Worm (Caenorhabditis elegans) whole organism, late embryonic: ENCODE measurements around the gene peb-1.
A peak's percentile ranks its signal among the peaks of the same experiment; 100 is the strongest.

Experiments
- C08G9.2 ChIP-seq: sonication (generic microtip); optimal IDR thresholded peaks from 2 replicates; lab custom pipeline; 2016; ENCODE audit warnings: mild to moderate bottlenecking, missing genetic modification characterization, moderate library complexity, missing compliant biosample characterization
- C38D4.7 ChIP-seq: fragments of 200-800 bp; sonication (Bioruptor generic); optimal IDR thresholded peaks from 2 replicates; lab custom pipeline; 2018; ENCODE audit warnings: mild to moderate bottlenecking, missing genetic modification characterization, moderate library complexity, missing compliant biosample characterization
- K02D7.2 ChIP-seq: sonication (generic microtip); optimal IDR thresholded peaks from 2 replicates; lab custom pipeline; 2017; ENCODE audit warnings: mild to moderate bottlenecking, missing genetic modification characterization, missing compliant biosample characterization
- ceh-22 ChIP-seq: sonication (generic microtip); optimal IDR thresholded peaks from 2 replicates; lab custom pipeline; 2017; ENCODE audit warnings: missing biosample characterization, missing genetic modification characterization
- ceh-24 ChIP-seq: sonication (generic microtip); optimal IDR thresholded peaks from 2 replicates; lab custom pipeline; 2016; ENCODE audit warnings: mild to moderate bottlenecking, missing genetic modification characterization, missing compliant biosample characterization
- ceh-31 ChIP-seq: sonication (generic microtip); optimal IDR thresholded peaks from 2 replicates; lab custom pipeline; 2016; ENCODE audit warnings: missing genetic modification characterization, missing compliant biosample characterization
- ceh-45 ChIP-seq: fragments of 200-800 bp; sonication (Bioruptor generic); IDR thresholded peaks from 2 replicates; pipeline ENCODE4 v1.3.6; 2022; ENCODE audit warnings: missing genetic modification reagents, missing genetic modification characterization, missing compliant biosample characterization
- ceh-48 ChIP-seq: sonication (generic microtip); optimal IDR thresholded peaks from 2 replicates; lab custom pipeline; 2016; ENCODE audit warnings: missing genetic modification characterization, inconsistent platforms, missing compliant biosample characterization
- ceh-6 ChIP-seq: fragments of 200-800 bp; sonication (Bioruptor generic); optimal IDR thresholded peaks from 2 replicates; lab custom pipeline; 2018; ENCODE audit warnings: mild to moderate bottlenecking, missing genetic modification characterization, missing compliant biosample characterization
- ceh-9 ChIP-seq: sonication (generic microtip); optimal IDR thresholded peaks from 2 replicates; lab custom pipeline; 2016; ENCODE audit warnings: mild to moderate bottlenecking, missing genetic modification characterization, inconsistent platforms, missing compliant biosample characterization
- che-1 ChIP-seq: sonication (generic microtip); optimal IDR thresholded peaks from 2 replicates; lab custom pipeline; 2016; ENCODE audit warnings: mild to moderate bottlenecking, missing genetic modification characterization, missing compliant biosample characterization
- elt-2 ChIP-seq: sonication (generic microtip); optimal IDR thresholded peaks from 2 replicates; lab custom pipeline; 2016; ENCODE audit warnings: missing genetic modification reagents, missing genetic modification characterization, missing compliant biosample characterization
- elt-4 ChIP-seq: sonication (generic microtip); optimal IDR thresholded peaks from 2 replicates; lab custom pipeline; 2016; ENCODE audit warnings: missing genetic modification characterization, missing compliant biosample characterization
- fkh-10 ChIP-seq: fragments of 150-350 bp; optimal IDR thresholded peaks from 2 replicates; lab custom pipeline; 2014; ENCODE audit warnings: missing biosample characterization, missing genetic modification reagents, missing genetic modification characterization
- fkh-6 ChIP-seq: sonication (generic microtip); optimal IDR thresholded peaks from 2 replicates; lab custom pipeline; 2016; ENCODE audit warnings: missing genetic modification characterization, missing compliant biosample characterization
- hlh-13 ChIP-seq: fragments of 200-800 bp; sonication (Bioruptor generic); optimal IDR thresholded peaks from 2 replicates; lab custom pipeline; 2018; ENCODE audit warnings: mild to moderate bottlenecking, missing genetic modification characterization, missing compliant biosample characterization
- hlh-6 ChIP-seq: sonication (generic microtip); optimal IDR thresholded peaks from 2 replicates; lab custom pipeline; 2016; ENCODE audit warnings: missing genotype, missing genetic modification characterization, missing compliant biosample characterization
- madf-2 ChIP-seq: sonication (generic microtip); optimal IDR thresholded peaks from 2 replicates; lab custom pipeline; 2017; ENCODE audit warnings: missing genetic modification characterization, missing compliant biosample characterization
- mec-3 ChIP-seq: sonication (generic microtip); optimal IDR thresholded peaks from 2 replicates; lab custom pipeline; 2016; ENCODE audit warnings: borderline replicate concordance, missing genetic modification characterization, missing compliant biosample characterization
- nhr-11 ChIP-seq: fragments of 150-350 bp; optimal IDR thresholded peaks from 2 replicates; lab custom pipeline; 2014; ENCODE audit warnings: missing biosample characterization, missing genetic modification characterization
- odd-2 ChIP-seq: sonication (generic microtip); optimal IDR thresholded peaks from 2 replicates; lab custom pipeline; 2017; ENCODE audit warnings: antibody characterized with exemption, mild to moderate bottlenecking, missing genetic modification characterization, missing compliant biosample characterization
- pax-1 ChIP-seq: fragments of 150-350 bp; optimal IDR thresholded peaks from 2 replicates; lab custom pipeline; 2014; ENCODE audit warnings: missing biosample characterization, missing genetic modification characterization
- rnt-1 ChIP-seq: sonication (generic microtip); optimal IDR thresholded peaks from 2 replicates; lab custom pipeline; 2016; ENCODE audit warnings: missing genetic modification characterization, missing compliant biosample characterization
- sdc-2 ChIP-seq: sonication (generic microtip); optimal IDR thresholded peaks from 2 replicates; lab custom pipeline; 2016; ENCODE audit warnings: missing genotype, missing genetic modification characterization, missing compliant biosample characterization
- tbx-7 ChIP-seq: sonication (generic microtip); optimal IDR thresholded peaks from 2 replicates; lab custom pipeline; 2016; ENCODE audit warnings: missing genotype, missing genetic modification characterization, missing compliant biosample characterization
- unc-42 ChIP-seq: sonication (generic microtip); optimal IDR thresholded peaks from 2 replicates; lab custom pipeline; 2016; ENCODE audit warnings: missing genotype, missing genetic modification characterization, missing compliant biosample characterization
- unc-55 ChIP-seq: sonication (generic microtip); optimal IDR thresholded peaks from 2 replicates; lab custom pipeline; 2017; ENCODE audit warnings: missing biosample characterization, missing genetic modification reagents, missing genetic modification characterization
- unc-86 ChIP-seq: sonication (generic microtip); optimal IDR thresholded peaks from 2 replicates; lab custom pipeline; 2016; ENCODE audit warnings: missing genetic modification characterization, missing compliant biosample characterization
- ztf-16 ChIP-seq: sonication (generic microtip); optimal IDR thresholded peaks from 2 replicates; lab custom pipeline; 2017; ENCODE audit warnings: missing genetic modification characterization, missing compliant biosample characterization

peb-1 gene

DNA sequence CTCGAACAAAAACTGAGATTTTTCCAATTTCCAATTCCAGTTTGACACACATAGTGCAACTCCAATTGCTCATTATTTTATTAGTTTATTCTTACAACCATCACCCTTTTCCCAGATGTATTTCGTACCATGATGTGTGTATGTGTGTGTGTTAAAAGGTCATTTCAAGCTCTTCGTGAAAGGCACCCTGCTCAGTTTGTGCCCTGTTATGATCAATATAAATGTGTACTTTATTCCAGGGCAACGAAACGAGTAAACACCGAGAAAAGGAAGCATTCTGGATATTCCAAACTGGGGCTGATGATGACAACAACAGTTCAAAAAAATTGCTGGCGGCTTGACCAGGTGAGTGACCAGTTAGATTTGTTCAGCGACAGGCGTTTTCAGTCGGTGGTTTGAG, at the start of gene peb-1:
Gene peb-1 (plus strand): TSS at position 301 of the 400 bp plus-strand sequence.
- TF ChIP-seq K02D7.2: no peak

- no peak for TF ChIP-seq madf-2 (tag; lab: Kevin White, UChicago)
- TF ChIP-seq ceh-48 (tag; lab: Kevin White, UChicago): no peak
- no peak for TF ChIP-seq ceh-45 (GFP tag; lab: Robert Waterston, UW)
- no peak for TF ChIP-seq rnt-1 (tag; lab: Kevin White, UChicago)
- TF ChIP-seq tbx-7: no peak
- no peak for TF ChIP-seq ceh-6
- TF ChIP-seq C08G9.2: no peak
- no peak for TF ChIP-seq ceh-9 (tag; lab: Kevin White, UChicago)
- no peak for TF ChIP-seq che-1
- no peak for TF ChIP-seq unc-55
- TF ChIP-seq, all 69 proteins: peak for 0
Observed at ce11 chrX:2163084-2163483, 47.8 kb upstream of the peb-1 start, which contains the start of gene pdf-2. pdf-2 (plus strand) TSS chrX:2163384.

DNA sequence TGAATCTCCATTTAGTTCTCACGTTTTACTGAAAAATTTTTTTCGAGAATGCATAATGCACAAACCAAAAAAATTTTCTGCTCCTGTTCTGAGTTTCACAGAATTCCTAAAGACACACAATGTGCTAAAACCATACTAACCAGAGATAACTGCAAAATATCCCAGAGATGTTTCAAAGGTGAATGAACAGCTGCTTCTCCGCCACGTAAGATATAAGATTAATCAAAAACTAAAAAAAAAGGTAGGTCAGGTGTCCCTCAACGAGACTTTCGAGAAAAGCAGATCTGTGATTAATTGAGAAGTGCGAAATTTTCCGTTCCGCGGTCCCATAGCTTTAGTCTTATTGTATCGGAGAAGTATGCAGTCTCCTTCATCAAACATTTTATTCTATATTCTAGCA, 46.1 kb upstream of the peb-1 start, which contains the start of gene F48B9.3:
Gene F48B9.3 (plus strand): TSS at position 301 of the 400 bp plus-strand sequence.
- TF ChIP-seq unc-42: no peak
- TF ChIP-seq elt-4: no peak
- TF ChIP-seq odd-2 (tag; lab: Kevin White, UChicago): no peak
- TF ChIP-seq elt-2 (tag; lab: Kevin White, UChicago): no peak

- TF ChIP-seq pax-1 (tag; lab: Kevin White, UChicago): no peak
- peak; percentile 63 for TF ChIP-seq ceh-48 (tag; lab: Kevin White, UChicago)
- TF ChIP-seq C38D4.7: no peak
- no peak for TF ChIP-seq fkh-10 (GFP tag; lab: Kevin White, UChicago)
Observed at ce11 chrX:2176361-2176880, 34.4 kb upstream of the peb-1 start, which contains the start of gene F48B9.8. F48B9.8 (minus strand) TSS chrX:2176411.

DNA sequence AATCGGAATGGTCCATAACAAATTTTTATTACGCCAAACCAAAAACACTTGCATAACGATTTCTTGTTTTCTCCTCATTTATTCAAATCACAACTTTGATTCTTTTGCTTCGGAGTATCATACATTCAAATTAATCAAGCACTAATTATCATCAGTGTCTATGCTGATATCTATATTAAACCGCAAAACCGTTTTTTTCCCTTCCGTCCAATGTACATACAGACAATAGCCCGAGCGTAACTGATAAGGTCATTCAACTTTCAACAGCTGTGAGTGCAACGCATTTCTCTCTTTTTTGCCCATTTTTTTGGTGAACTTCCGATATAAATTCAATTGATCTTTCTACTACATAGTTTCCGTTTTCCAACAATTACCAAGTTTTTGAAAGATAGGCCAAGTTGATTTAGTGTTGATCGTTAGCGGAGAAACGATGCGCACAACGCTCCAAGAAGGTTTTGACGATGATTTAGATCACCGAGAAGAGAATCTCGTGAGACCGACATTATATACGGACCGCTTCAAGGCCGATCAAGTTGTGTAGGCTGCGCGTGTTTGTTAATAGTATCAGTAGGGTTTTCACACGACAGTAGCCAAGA, 33.0 kb upstream of the peb-1 start:
- TF ChIP-seq fkh-6: no peak
- TF ChIP-seq ceh-24: no peak
- no peak for TF ChIP-seq ceh-31 (tag; lab: Kevin White, UChicago)
- TF ChIP-seq mec-3: no peak
- TF ChIP-seq sdc-2 (tag; lab: Kevin White, UChicago): no peak
- no peak for TF ChIP-seq ceh-22 (tag; lab: Kevin White, UChicago)
- TF ChIP-seq hlh-13 (GFP tag; lab: Kevin White, UChicago): no peak
- no peak for TF ChIP-seq hlh-6 (tag; lab: Kevin White, UChicago)
- no peak for TF ChIP-seq ztf-16 (tag; lab: Kevin White, UChicago)
- TF ChIP-seq ceh-6: no peak

- TF ChIP-seq nhr-11 (no peak), elt-2 (tag; lab: Kevin White, UChicago) (peak; percentile 51)
Observed at ce11 chrX:2178410-2178944, 32.4 kb upstream of the peb-1 start.

ce11 chrX:2180588-2180987, 30.3 kb upstream of the peb-1 start, which contains the start of gene F48B9.1:
F48B9.1 (plus strand) TSS chrX:2180888.
- TF ChIP-seq mec-3: no peak
- TF ChIP-seq fkh-10 (GFP tag; lab: Kevin White, UChicago): no peak
- TF ChIP-seq unc-86: no peak
